Worm (Caenorhabditis elegans) whole organism, L4/young adult: ENCODE results near the gene rps-21.

ENCODE experiments used
- W03F9.2 ChIP-seq: fragments of 150-350 bp; optimal IDR thresholded peaks from 2 replicates; lab custom pipeline; 2014; ENCODE audit warnings: missing biosample characterization, missing genetic modification characterization
- dao-5 ChIP-seq: sonication (generic microtip); optimal IDR thresholded peaks from 2 replicates; lab custom pipeline; 2016; ENCODE audit warnings: missing genotype, missing genetic modification characterization, moderate library complexity, missing compliant biosample characterization
- him-1 ChIP-seq: sonication (generic microtip); optimal IDR thresholded peaks from 2 replicates; lab custom pipeline; 2016; ENCODE audit warnings: missing genotype, missing genetic modification reagents, missing genetic modification characterization, missing compliant biosample characterization

DNA sequence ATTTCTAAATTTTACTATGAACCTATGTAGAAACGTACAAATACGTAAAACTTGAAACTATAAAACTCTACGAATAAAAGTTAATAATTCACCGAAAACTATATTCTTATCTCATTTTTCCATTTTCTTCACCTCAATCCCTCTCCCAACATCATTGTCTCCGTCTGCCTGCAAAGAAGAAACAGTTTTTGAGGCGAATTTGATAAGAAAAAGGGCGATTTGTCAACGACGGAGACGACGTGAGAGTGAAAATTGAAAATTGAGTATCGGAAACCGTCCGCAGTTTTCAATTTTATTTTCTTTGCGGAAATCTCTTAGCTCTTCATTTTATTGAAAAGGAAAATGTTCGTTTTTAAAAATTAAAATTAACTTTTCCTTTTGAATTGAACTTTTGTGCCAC lies 22.6 kb upstream of the rps-21 start:
- no peak for TF ChIP-seq W03F9.2
- no peak for TF ChIP-seq him-1 (tag; lab: Kevin White, UChicago)
- no peak for TF ChIP-seq dao-5 (tag; lab: Kevin White, UChicago)
